Worm (Caenorhabditis elegans) whole organism, L4 larva: ENCODE results near the gene map-1.

ENCODE experiments used
- F37D6.2 ChIP-seq: sonication (generic microtip); optimal IDR thresholded peaks from 2 replicates; lab custom pipeline; 2016; ENCODE audit warnings: mild to moderate bottlenecking, missing genetic modification characterization, missing compliant biosample characterization
- F44E2.7 ChIP-seq: fragments of 200-800 bp; sonication (Bioruptor generic); IDR thresholded peaks from 2 replicates; pipeline ENCODE4 v2.1.2; 2022; ENCODE audit warnings: missing genetic modification characterization, missing compliant biosample characterization
- F49E8.2 ChIP-seq: sonication (generic microtip); optimal IDR thresholded peaks from 2 replicates; lab custom pipeline; 2016; ENCODE audit warnings: missing compliant biosample characterization, mild to moderate bottlenecking, missing genetic modification characterization, borderline replicate concordance
- Y5F2A.4 ChIP-seq: fragments of 200-800 bp; sonication (Bioruptor generic); optimal IDR thresholded peaks from 2 replicates; lab custom pipeline; 2018; ENCODE audit warnings: mild to moderate bottlenecking, missing genetic modification characterization, missing compliant biosample characterization
- arid-1 ChIP-seq: fragments of 200-800 bp; sonication (Bioruptor generic); conservative IDR thresholded peaks from 2 replicates; pipeline ENCODE4 v1.3.6; 2022; ENCODE audit warnings: missing genetic modification reagents, missing genetic modification characterization, missing compliant biosample characterization
- ceh-20 ChIP-seq: fragments of 200-800 bp; sonication (Bioruptor generic); IDR thresholded peaks from 2 replicates; pipeline ENCODE4 v1.3.6; 2022; ENCODE audit warnings: missing genetic modification reagents, missing genetic modification characterization, missing compliant biosample characterization
- ceh-82 ChIP-seq: sonication (generic microtip); optimal IDR thresholded peaks from 2 replicates; lab custom pipeline; 2017; ENCODE audit warnings: missing biosample characterization, missing genetic modification characterization
- cey-2 ChIP-seq: sonication (generic microtip); optimal IDR thresholded peaks from 3 replicates; lab custom pipeline; 2017; ENCODE audit warnings: missing genetic modification characterization, mild to moderate bottlenecking, missing compliant biosample characterization, antibody characterized with exemption, borderline replicate concordance; ENCODE audit not compliant: insufficient read depth
- daf-12 ChIP-seq: fragments of 150-350 bp; optimal IDR thresholded peaks from 2 replicates; lab custom pipeline; 2014; ENCODE audit warnings: missing biosample characterization, missing genetic modification reagents, missing genetic modification characterization
- daf-16 ChIP-seq, 3 experiments: sonication (generic microtip); optimal IDR thresholded peaks; 2 replicates each; lab custom pipeline; 2016 to 2017; ENCODE audit warnings: missing genetic modification characterization in 3 of 3, missing genetic modification reagents in 3 of 3, mild to moderate bottlenecking in 2 of 3, missing compliant biosample characterization in 2 of 3, missing biosample characterization in 1 of 3, moderate library complexity in 1 of 3
- daf-19 ChIP-seq: fragments of 200-800 bp; sonication (Bioruptor generic); conservative IDR thresholded peaks from 2 replicates; pipeline ENCODE4 v1.3.6; 2022; ENCODE audit warnings: missing genetic modification characterization, missing compliant biosample characterization
- dmd-6 ChIP-seq: fragments of 200-800 bp; sonication (Bioruptor generic); IDR thresholded peaks from 2 replicates; pipeline ENCODE4 v1.3.6; 2022; ENCODE audit warnings: missing genetic modification reagents, missing genetic modification characterization, missing compliant biosample characterization
- duxl-1 ChIP-seq: sonication (generic microtip); optimal IDR thresholded peaks from 2 replicates; lab custom pipeline; 2016; ENCODE audit warnings: mild to moderate bottlenecking, missing genetic modification characterization, moderate library complexity, missing compliant biosample characterization; ENCODE audit not compliant: poor library complexity
- dve-1 ChIP-seq: sonication (generic microtip); optimal IDR thresholded peaks from 2 replicates; lab custom pipeline; 2017; ENCODE audit warnings: antibody characterized with exemption, mild to moderate bottlenecking, missing genetic modification characterization, missing compliant biosample characterization; ENCODE audit not compliant: insufficient read depth
- egl-27 ChIP-seq: sonication (generic microtip); optimal IDR thresholded peaks from 3 replicates; lab custom pipeline; 2017; ENCODE audit warnings: missing biosample characterization, missing genetic modification reagents, missing genetic modification characterization
- fkh-10 ChIP-seq: fragments of 150-350 bp; optimal IDR thresholded peaks from 2 replicates; lab custom pipeline; 2014; ENCODE audit warnings: missing biosample characterization, missing genetic modification reagents, missing genetic modification characterization
- gei-8 ChIP-seq: fragments of 200-800 bp; sonication (Bioruptor generic); optimal IDR thresholded peaks from 2 replicates; lab custom pipeline; 2018; ENCODE audit warnings: mild to moderate bottlenecking, missing genetic modification characterization, missing compliant biosample characterization
- hif-1 ChIP-seq, 2 experiments: sonication (generic microtip); optimal IDR thresholded peaks; 2 replicates each; lab custom pipeline; 2016 to 2017; ENCODE audit warnings: missing compliant biosample characterization in 2 of 2, missing genetic modification characterization in 2 of 2, missing genetic modification reagents in 2 of 2, missing genotype in 2 of 2, mild to moderate bottlenecking in 1 of 2
- hlh-11 ChIP-seq: fragments of 200-800 bp; sonication (Bioruptor generic); optimal IDR thresholded peaks from 2 replicates; lab custom pipeline; 2018; ENCODE audit warnings: mild to moderate bottlenecking, missing genetic modification characterization, missing compliant biosample characterization
- hlh-30 ChIP-seq: sonication (generic microtip); optimal IDR thresholded peaks from 2 replicates; lab custom pipeline; 2017; ENCODE audit warnings: antibody characterized with exemption, mild to moderate bottlenecking, missing genetic modification characterization, missing compliant biosample characterization; ENCODE audit not compliant: insufficient read depth
- hmg-1.1 ChIP-seq: fragments of 200-800 bp; sonication (Bioruptor generic); IDR thresholded peaks from 2 replicates; pipeline ENCODE4 v1.3.6; 2022; ENCODE audit warnings: missing genetic modification reagents, missing genetic modification characterization, missing compliant biosample characterization
- lir-3 ChIP-seq: sonication (generic microtip); optimal IDR thresholded peaks from 2 replicates; lab custom pipeline; 2016; ENCODE audit warnings: mild to moderate bottlenecking, missing genetic modification characterization, missing compliant biosample characterization
- lsy-2 ChIP-seq, 2 experiments: fragments of 150-350 bp in 1 of 2; sonication (generic microtip) in 1 of 2; optimal IDR thresholded peaks; 2 replicates each; lab custom pipeline; 2014 to 2017; ENCODE audit warnings: missing biosample characterization in 2 of 2, missing genetic modification characterization in 2 of 2
- madf-9 ChIP-seq: fragments of 200-800 bp; sonication (Bioruptor generic); conservative IDR thresholded peaks from 2 replicates; pipeline ENCODE4 v1.3.6; 2022; ENCODE audit warnings: missing genetic modification reagents, missing genetic modification characterization, missing compliant biosample characterization
- mdl-1 ChIP-seq, 2 experiments: fragments of 150-350 bp in 1 of 2; sonication (generic microtip) in 1 of 2; optimal IDR thresholded peaks; 2 replicates each; lab custom pipeline; 2014 to 2017; ENCODE audit warnings: missing biosample characterization in 2 of 2, missing genetic modification characterization in 2 of 2
- mep-1 ChIP-seq: fragments of 150-350 bp; sonication (generic microtip); optimal IDR thresholded peaks from 3 replicates; lab custom pipeline; 2014; ENCODE audit warnings: missing biosample characterization, missing genetic modification characterization
- mes-2 ChIP-seq: sonication (generic microtip); optimal IDR thresholded peaks from 2 replicates; lab custom pipeline; 2016; ENCODE audit warnings: missing genotype, mild to moderate bottlenecking, missing genetic modification characterization, missing compliant biosample characterization; ENCODE audit not compliant: poor library complexity, severe bottlenecking
- mxl-2 ChIP-seq: fragments of 200-800 bp; sonication (Bioruptor generic); conservative IDR thresholded peaks from 2 replicates; pipeline ENCODE4 v1.3.6; 2022; ENCODE audit warnings: missing genetic modification reagents, missing genetic modification characterization, missing compliant biosample characterization
- mxl-3 ChIP-seq: fragments of 200-800 bp; sonication (Bioruptor generic); optimal IDR thresholded peaks from 2 replicates; lab custom pipeline; 2018; ENCODE audit warnings: mild to moderate bottlenecking, missing genetic modification characterization, missing compliant biosample characterization
- nhr-102 ChIP-seq: sonication (generic microtip); optimal IDR thresholded peaks from 2 replicates; lab custom pipeline; 2016; ENCODE audit warnings: mild to moderate bottlenecking, missing genetic modification characterization, moderate library complexity, missing compliant biosample characterization
- nhr-28 ChIP-seq: fragments of 150-350 bp; optimal IDR thresholded peaks from 2 replicates; lab custom pipeline; 2014; ENCODE audit warnings: missing biosample characterization, missing genetic modification characterization
- nhr-41 ChIP-seq: fragments of 200-800 bp; sonication (Bioruptor generic); IDR thresholded peaks from 2 replicates; pipeline ENCODE4 v1.3.6; 2022; ENCODE audit warnings: missing genetic modification reagents, missing genetic modification characterization, missing compliant biosample characterization
- nhr-42 ChIP-seq: fragments of 200-800 bp; sonication (Bioruptor generic); IDR thresholded peaks from 2 replicates; pipeline ENCODE4 v1.3.6; 2022; ENCODE audit warnings: missing genetic modification characterization, missing compliant biosample characterization
- nhr-48 ChIP-seq: sonication (generic microtip); optimal IDR thresholded peaks from 2 replicates; lab custom pipeline; 2016; ENCODE audit warnings: mild to moderate bottlenecking, missing genetic modification characterization, missing compliant biosample characterization
- nhr-6 ChIP-seq: fragments of 150-350 bp; optimal IDR thresholded peaks from 2 replicates; lab custom pipeline; 2014; ENCODE audit warnings: missing biosample characterization, missing genetic modification characterization
- rbr-2 ChIP-seq: sonication (generic microtip); optimal IDR thresholded peaks from 2 replicates; lab custom pipeline; 2016; ENCODE audit warnings: missing genotype, missing genetic modification characterization, missing compliant biosample characterization
- sdz-12 ChIP-seq: fragments of 200-800 bp; sonication (Bioruptor generic); optimal IDR thresholded peaks from 2 replicates; lab custom pipeline; 2018; ENCODE audit warnings: mild to moderate bottlenecking, missing genetic modification characterization, missing compliant biosample characterization
- snpc-1.2 ChIP-seq: fragments of 200-800 bp; sonication (Bioruptor generic); IDR thresholded peaks from 2 replicates; pipeline ENCODE4 v1.3.6; 2022; ENCODE audit warnings: missing genetic modification reagents, missing genetic modification characterization, missing compliant biosample characterization
- snpc-4 ChIP-seq: fragments of 150-350 bp; optimal IDR thresholded peaks from 2 replicates; lab custom pipeline; 2014; ENCODE audit warnings: missing biosample characterization, missing genetic modification characterization
- spr-1 ChIP-seq: sonication (generic microtip); optimal IDR thresholded peaks from 2 replicates; lab custom pipeline; 2016; ENCODE audit warnings: mild to moderate bottlenecking, missing genetic modification characterization, missing compliant biosample characterization
- tag-97 ChIP-seq: fragments of 200-800 bp; sonication (Bioruptor generic); IDR thresholded peaks from 2 replicates; pipeline ENCODE4 v1.3.6; 2022; ENCODE audit warnings: missing genetic modification characterization, missing compliant biosample characterization
- unc-39 ChIP-seq: sonication (generic microtip); optimal IDR thresholded peaks from 2 replicates; lab custom pipeline; 2017; ENCODE audit warnings: missing biosample characterization, missing genetic modification characterization
- zip-2 ChIP-seq: fragments of 150-350 bp; optimal IDR thresholded peaks from 2 replicates; lab custom pipeline; 2014; ENCODE audit warnings: missing biosample characterization, missing genetic modification characterization
- ztf-11 ChIP-seq: fragments of 150-350 bp; optimal IDR thresholded peaks from 2 replicates; lab custom pipeline; 2014; ENCODE audit warnings: missing biosample characterization, missing genetic modification characterization

Gene map-1

ce11 chrIV:3653420-3653823, 33.2 kb downstream of the map-1 start (continued):
- TF ChIP-seq nhr-41 (GFP tag; lab: Robert Waterston, UW): no peak
- peak; percentile 68 for TF ChIP-seq dmd-6 (GFP tag; lab: Robert Waterston, UW)
- no peak for TF ChIP-seq F49E8.2 (tag; lab: Kevin White, UChicago)
- TF ChIP-seq nhr-28 (tag; lab: Kevin White, UChicago): peak; percentile 94
- TF ChIP-seq mep-1 (tag; lab: Kevin White, UChicago): peak; percentile 24

DNA sequence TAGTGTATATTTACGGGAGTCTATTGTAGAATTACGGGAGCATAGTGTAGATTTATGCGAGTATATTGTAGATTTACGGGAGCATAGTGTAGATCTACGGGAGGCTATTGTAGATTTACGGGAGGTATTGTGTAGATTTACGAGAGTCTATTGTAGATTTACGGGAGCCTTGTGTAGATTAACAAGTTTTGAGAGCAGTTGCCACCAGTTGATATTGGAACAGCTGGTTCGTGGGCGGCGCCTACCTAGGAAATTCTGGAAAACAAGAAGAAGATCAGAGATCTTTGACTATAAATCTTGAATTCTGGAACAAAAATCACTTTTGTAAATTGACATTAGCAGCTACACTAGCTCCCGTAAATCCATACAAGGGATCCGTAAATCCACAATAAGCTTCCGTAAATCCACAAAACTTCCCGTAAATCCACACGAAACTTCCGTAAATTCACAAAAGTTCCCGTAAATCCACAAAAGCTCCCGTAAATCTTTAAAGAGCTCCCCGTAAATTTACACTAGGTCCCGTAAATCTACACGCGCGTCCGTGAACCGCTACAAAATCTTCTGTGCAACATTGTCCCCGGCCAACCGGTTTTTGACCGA, 33.8 kb downstream of the map-1 start:
- TF ChIP-seq duxl-1 (tag; lab: Kevin White, UChicago): no peak
- TF ChIP-seq, all 104 proteins: peak for 0

- TF ChIP-seq gei-8 (no peak), dve-1 (no peak), arid-1 (GFP tag; lab: Robert Waterston, UW) (no peak), nhr-102 (tag; lab: Kevin White, UChicago) (no peak), nhr-41 (GFP tag; lab: Robert Waterston, UW) (no peak), nhr-28 (tag; lab: Kevin White, UChicago) (peak; percentile 70), daf-12 (tag; lab: Kevin White, UChicago) (no peak), snpc-4 (no peak), mep-1 (tag; lab: Kevin White, UChicago) (no peak), snpc-1.2 (GFP tag; lab: Robert Waterston, UW) (no peak), nhr-6 (tag; lab: Kevin White, UChicago) (no peak), hmg-1.1 (no peak), tag-97 (no peak), F49E8.2 (tag; lab: Kevin White, UChicago) (no peak), madf-9 (GFP tag; lab: Robert Waterston, UW) (no peak), mxl-2 (GFP tag; lab: Robert Waterston, UW) (peak; percentile 90), hif-1 (tag; optimal IDR thresholded peaks at IDR 0.05; lab: Kevin White, UChicago) (peak in 1 of 2 experiments; percentile 39), egl-27 (tag; lab: Kevin White, UChicago) (no peak), lsy-2 (tag; optimal IDR thresholded peaks at IDR 0.05; lab: Kevin White, UChicago) (peak in 1 of 2 experiments; percentile 21), lir-3 (no peak), mdl-1 (tag; optimal IDR thresholded peaks at IDR 0.05; lab: Kevin White, UChicago) (peak in 1 of 2 experiments; percentile 71), cey-2 (tag; lab: Kevin White, UChicago) (peak; percentile 8), mes-2 (tag; lab: Kevin White, UChicago) (no peak), dmd-6 (GFP tag; lab: Robert Waterston, UW) (peak; percentile 60), nhr-48 (tag; lab: Kevin White, UChicago) (peak; percentile 90), zip-2 (tag; lab: Kevin White, UChicago) (no peak), spr-1 (tag; lab: Kevin White, UChicago) (peak; percentile 18), ceh-82 (no peak), daf-16 (GFP tag; optimal IDR thresholded peaks at IDR 0.05; lab: Kevin White, UChicago) (no peak), daf-16 (tag; optimal IDR thresholded peaks at IDR 0.05; lab: Kevin White, UChicago) (peak; percentile 27), F44E2.7 (no peak), ztf-11 (tag; lab: Kevin White, UChicago) (no peak), unc-39 (tag; lab: Kevin White, UChicago) (no peak), rbr-2 (no peak), daf-19 (GFP tag; lab: Robert Waterston, UW) (no peak), ceh-20 (0 out of 2 replicates have a peak, but pooled peaks have one; percentile 38), mxl-3 (GFP tag; lab: Kevin White, UChicago) (peak; percentile 59), nhr-42 (no peak), hlh-11 (peak; percentile 73), F37D6.2 (no peak), Y5F2A.4 (GFP tag; lab: Kevin White, UChicago) (no peak), sdz-12 (no peak), hlh-30 (tag; lab: Kevin White, UChicago) (peak; percentile 72), fkh-10 (GFP tag; lab: Kevin White, UChicago) (no peak)
These were observed 34.4 kb downstream of the map-1 start for ce11 chrIV:3652223-3652622.
